Worm (Caenorhabditis elegans) whole organism, mixed stage, embryonic: ENCODE data around the gene F26D2.14.

Source experiments
- nhr-237 ChIP-seq: fragments of 150-350 bp; optimal IDR thresholded peaks from 2 replicates; lab custom pipeline; 2014; ENCODE audit warnings: missing biosample characterization, missing genetic modification characterization
- nhr-28 ChIP-seq: fragments of 150-350 bp; optimal IDR thresholded peaks from 2 replicates; lab custom pipeline; 2014; ENCODE audit warnings: missing biosample characterization, missing genetic modification characterization

- no peak for TF ChIP-seq nhr-28 (tag; lab: Kevin White, UChicago)
- no peak for TF ChIP-seq nhr-237 (tag; lab: Kevin White, UChicago)
These were observed 10.0 kb downstream of the F26D2.14 start, which contains the start of gene T08G3.6 for ce11 chrV:16445676-16446075.
